Fruit fly (Drosophila melanogaster) whole organism, prepupa: ENCODE results near the gene Mulk.

Source experiments
- CG10631 ChIP-seq: fragments of 200-800 bp; sonication (Bioruptor generic); optimal IDR thresholded peaks from 2 replicates; lab custom pipeline; 2016; ENCODE audit warnings: missing biosample characterization, missing genetic modification characterization
- CG10669 ChIP-seq: fragments of 200-800 bp; sonication (Bioruptor generic); optimal IDR thresholded peaks from 3 replicates; lab custom pipeline; 2018; ENCODE audit warnings: missing biosample characterization, mild to moderate bottlenecking, missing genetic modification characterization, moderate library complexity
- CG11294 ChIP-seq: fragments of 200-800 bp; sonication (Bioruptor generic); IDR thresholded peaks from 2 replicates; pipeline ENCODE4 v1.3.6; 2022; ENCODE audit warnings: missing biosample characterization, missing genetic modification characterization
- CG11902 ChIP-seq: fragments of 200-800 bp; sonication (Bioruptor generic); optimal IDR thresholded peaks from 3 replicates; lab custom pipeline; 2016; ENCODE audit warnings: missing biosample characterization, missing genetic modification characterization
- CG1621 ChIP-seq: fragments of 200-800 bp; sonication (Bioruptor generic); optimal IDR thresholded peaks from 3 replicates; lab custom pipeline; 2018; ENCODE audit warnings: missing biosample characterization, mild to moderate bottlenecking, missing genetic modification characterization
- CG31627 ChIP-seq: fragments of 200-800 bp; sonication (Bioruptor generic); optimal IDR thresholded peaks from 3 replicates; lab custom pipeline; 2016; ENCODE audit warnings: missing biosample characterization, missing genetic modification characterization
- CG32006 ChIP-seq: fragments of 200-800 bp; sonication (Bioruptor generic); optimal IDR thresholded peaks from 3 replicates; lab custom pipeline; 2017; ENCODE audit warnings: missing biosample characterization, mild to moderate bottlenecking, missing genetic modification characterization
- CG4318 ChIP-seq: fragments of 200-800 bp; sonication (Bioruptor generic); optimal IDR thresholded peaks from 3 replicates; lab custom pipeline; 2017; ENCODE audit warnings: missing biosample characterization, mild to moderate bottlenecking, missing genetic modification characterization
- CG6163 ChIP-seq: fragments of 200-800 bp; sonication (Bioruptor generic); IDR thresholded peaks from 3 replicates; pipeline ENCODE4 v1.3.6; 2022; ENCODE audit warnings: missing biosample characterization, missing genetic modification characterization
- CG6792 ChIP-seq: fragments of 200-800 bp; sonication (Bioruptor generic); optimal IDR thresholded peaks from 3 replicates; lab custom pipeline; 2016; ENCODE audit warnings: missing biosample characterization, missing genetic modification characterization
- CG6808 ChIP-seq: fragments of 200-800 bp; sonication (Bioruptor generic); optimal IDR thresholded peaks from 3 replicates; lab custom pipeline; 2017; ENCODE audit warnings: missing biosample characterization, missing genetic modification characterization, mild to moderate bottlenecking, moderate library complexity, missing genetic modification reagents
- CG7368 ChIP-seq: fragments of 200-800 bp; sonication (Bioruptor generic); optimal IDR thresholded peaks from 3 replicates; lab custom pipeline; 2016; ENCODE audit warnings: missing biosample characterization, missing genetic modification characterization
- CG8119 ChIP-seq: fragments of 200-800 bp; sonication (Bioruptor generic); IDR thresholded peaks from 3 replicates; pipeline ENCODE4 v1.3.6; 2022; ENCODE audit warnings: missing biosample characterization, missing genetic modification characterization
- CG9139 ChIP-seq: fragments of 200-800 bp; sonication (Bioruptor generic); optimal IDR thresholded peaks from 3 replicates; lab custom pipeline; 2017; ENCODE audit warnings: missing biosample characterization, mild to moderate bottlenecking, missing genetic modification characterization
- Eip75B ChIP-seq: fragments of 200-800 bp; sonication (Bioruptor generic); optimal IDR thresholded peaks from 3 replicates; lab custom pipeline; 2016; ENCODE audit warnings: missing biosample characterization, missing genetic modification characterization
- Eip78C ChIP-seq: fragments of 200-800 bp; sonication (Bioruptor generic); peaks from one replicate; lab custom pipeline; 2016; ENCODE audit warnings: missing biosample characterization, missing genetic modification characterization
- Eip93F ChIP-seq: fragments of 200-800 bp; sonication (Bioruptor generic); optimal IDR thresholded peaks from 2 replicates; lab custom pipeline; 2016; ENCODE audit warnings: missing biosample characterization, mild to moderate bottlenecking, missing genetic modification characterization
- Ets21C ChIP-seq: fragments of 200-800 bp; sonication (Bioruptor generic); optimal IDR thresholded peaks from 3 replicates; lab custom pipeline; 2016; ENCODE audit warnings: missing biosample characterization, missing genetic modification characterization
- Ets96B ChIP-seq: fragments of 200-800 bp; optimal IDR thresholded peaks from 2 replicates; lab custom pipeline; 2019; ENCODE audit warnings: missing biosample characterization, mild to moderate bottlenecking, missing genetic modification characterization, moderate library complexity
- Gug ChIP-seq: fragments of 200-800 bp; sonication (Bioruptor generic); IDR thresholded peaks from 2 replicates; pipeline ENCODE4 v1.3.6; 2022; ENCODE audit warnings: missing biosample characterization, missing genetic modification characterization
- Hr38 ChIP-seq: sonication (Bioruptor generic); optimal IDR thresholded peaks from 2 replicates; lab custom pipeline; 2016; ENCODE audit warnings: missing biosample characterization, missing genetic modification characterization
- Smox ChIP-seq: fragments of 200-800 bp; sonication (Bioruptor generic); optimal IDR thresholded peaks from 3 replicates; lab custom pipeline; 2016; ENCODE audit warnings: missing biosample characterization, missing genetic modification characterization
- Sox14 ChIP-seq: fragments of 200-800 bp; sonication (Bioruptor generic); optimal IDR thresholded peaks from 3 replicates; lab custom pipeline; 2016; ENCODE audit warnings: missing biosample characterization, missing genetic modification characterization
- Sox15 ChIP-seq: fragments of 200-800 bp; sonication (Bioruptor generic); optimal IDR thresholded peaks from 3 replicates; lab custom pipeline; 2016; ENCODE audit warnings: missing biosample characterization, missing genetic modification characterization
- achi ChIP-seq: fragments of 200-800 bp; sonication (Bioruptor generic); optimal IDR thresholded peaks from 3 replicates; lab custom pipeline; 2016; ENCODE audit warnings: missing biosample characterization, missing genetic modification characterization
- acj6 ChIP-seq: fragments of 200-800 bp; sonication (Bioruptor generic); optimal IDR thresholded peaks from 3 replicates; lab custom pipeline; 2016; ENCODE audit warnings: missing biosample characterization, missing genetic modification characterization
- dac ChIP-seq: fragments of 200-800 bp; sonication (Bioruptor generic); optimal IDR thresholded peaks from 2 replicates; lab custom pipeline; 2017; ENCODE audit warnings: missing biosample characterization, mild to moderate bottlenecking, missing genetic modification characterization
- eg ChIP-seq: fragments of 200-800 bp; sonication (Bioruptor generic); IDR thresholded peaks from 3 replicates; pipeline ENCODE4 v1.3.6; 2022; ENCODE audit warnings: missing biosample characterization, missing genetic modification characterization
- esn ChIP-seq: fragments of 200-800 bp; sonication (Bioruptor generic); optimal IDR thresholded peaks from 2 replicates; lab custom pipeline; 2016; ENCODE audit warnings: missing biosample characterization, mild to moderate bottlenecking, missing genetic modification characterization, moderate library complexity
- fd59A ChIP-seq: fragments of 200-800 bp; sonication (Bioruptor generic); optimal IDR thresholded peaks from 2 replicates; lab custom pipeline; 2017; ENCODE audit warnings: missing biosample characterization, mild to moderate bottlenecking, missing genetic modification characterization, missing genetic modification reagents
- fd85E ChIP-seq: fragments of 200-800 bp; sonication (Bioruptor generic); optimal IDR thresholded peaks from 3 replicates; lab custom pipeline; 2016; ENCODE audit warnings: missing biosample characterization, missing genetic modification characterization
- fkh ChIP-seq: fragments of 200-800 bp; sonication (Bioruptor generic); optimal IDR thresholded peaks from 3 replicates; lab custom pipeline; 2017; ENCODE audit warnings: missing biosample characterization, mild to moderate bottlenecking, missing genetic modification characterization, moderate library complexity
- lz ChIP-seq: fragments of 200-800 bp; sonication (Bioruptor generic); optimal IDR thresholded peaks from 3 replicates; lab custom pipeline; 2016; ENCODE audit warnings: missing biosample characterization, missing genetic modification characterization
- pdm3 ChIP-seq: fragments of 200-800 bp; sonication (Bioruptor generic); optimal IDR thresholded peaks from 3 replicates; lab custom pipeline; 2016; ENCODE audit warnings: missing biosample characterization, missing genetic modification characterization
- spab ChIP-seq: fragments of 200-800 bp; sonication (Bioruptor generic); optimal IDR thresholded peaks from 2 replicates; lab custom pipeline; 2017; ENCODE audit warnings: missing biosample characterization, mild to moderate bottlenecking, missing genetic modification characterization, missing genetic modification reagents
- ss ChIP-seq, 2 experiments: fragments of 200-800 bp; sonication (Bioruptor generic); optimal IDR thresholded peaks; 2 replicates in 1 of 2; 3 replicates in 1 of 2; lab custom pipeline; 2017 to 2018; ENCODE audit warnings: mild to moderate bottlenecking in 2 of 2, missing biosample characterization in 2 of 2, missing genetic modification characterization in 2 of 2, moderate library complexity in 1 of 2
- svp ChIP-seq: fragments of 200-800 bp; sonication (Bioruptor generic); peaks from one replicate; lab custom pipeline; 2016; ENCODE audit warnings: missing biosample characterization, missing genetic modification characterization
- topi ChIP-seq: fragments of 200-800 bp; sonication (Bioruptor generic); optimal IDR thresholded peaks from 3 replicates; lab custom pipeline; 2016; ENCODE audit warnings: missing biosample characterization, missing genetic modification characterization
- vri ChIP-seq: fragments of 200-800 bp; sonication (Bioruptor generic); optimal IDR thresholded peaks from 3 replicates; lab custom pipeline; 2016; ENCODE audit warnings: missing biosample characterization, mild to moderate bottlenecking, missing genetic modification characterization

Gene Mulk

dm6 chr2L:10260750-10261493 is 8.9 kb upstream of the Mulk start, which contains the start of gene Pten (continued):
- TF ChIP-seq CG31627 (GFP tag; lab: Kevin White, UChicago): peak; percentile 56
- no peak for TF ChIP-seq Eip93F
- peak; percentile 66 for TF ChIP-seq Eip75B (GFP tag; lab: Kevin White, UChicago)
- TF ChIP-seq CG6163 (GFP tag; lab: Robert Waterston, UW): no peak
- TF ChIP-seq CG11902 (GFP tag; lab: Kevin White, UChicago): peak; percentile 33
- no peak for TF ChIP-seq CG10669 (GFP tag; lab: Kevin White, UChicago)
- TF ChIP-seq vri (GFP tag; lab: Kevin White, UChicago): no peak
- no peak for TF ChIP-seq CG4318 (GFP tag; lab: Kevin White, UChicago)
- no peak for TF ChIP-seq CG32006 (GFP tag; lab: Kevin White, UChicago)
- no peak for TF ChIP-seq fd85E (GFP tag; lab: Kevin White, UChicago)
- TF ChIP-seq Sox15 (GFP tag; lab: Kevin White, UChicago): peak; percentile 11
- no peak for TF ChIP-seq svp (GFP tag; lab: Kevin White, UChicago)
- peak; percentile 16 for TF ChIP-seq CG6792
- no peak for TF ChIP-seq CG10631 (GFP tag; lab: Kevin White, UChicago)
- TF ChIP-seq Smox (GFP tag; lab: Kevin White, UChicago): no peak
- no peak for TF ChIP-seq CG7368
- TF ChIP-seq topi (GFP tag; lab: Kevin White, UChicago): peak; percentile 68
- peak; percentile 89 for TF ChIP-seq Eip78C
- TF ChIP-seq CG8119: no peak
- TF ChIP-seq eg (GFP tag; lab: Robert Waterston, UW): no peak
- no peak for TF ChIP-seq dac (GFP tag; lab: Kevin White, UChicago)
- peak; percentile 42 for TF ChIP-seq Ets21C (GFP tag; lab: Kevin White, UChicago)
- peak in 1 of 2 experiments; percentile 3 for TF ChIP-seq ss (GFP tag; optimal IDR thresholded peaks at IDR 0.05; lab: Kevin White, UChicago)
- no peak for TF ChIP-seq CG9139 (GFP tag; lab: Kevin White, UChicago)
- no peak for TF ChIP-seq Hr38
- no peak for TF ChIP-seq CG11294 (GFP tag; lab: Robert Waterston, UW)
- TF ChIP-seq spab (GFP tag; lab: Kevin White, UChicago): no peak
- TF ChIP-seq CG1621: no peak
- TF ChIP-seq esn (GFP tag; lab: Kevin White, UChicago): peak; percentile 67
- peak; percentile 55 for TF ChIP-seq Sox14 (GFP tag; lab: Kevin White, UChicago)
- no peak for TF ChIP-seq fd59A (GFP tag; lab: Kevin White, UChicago)
- peak; percentile 86 for TF ChIP-seq fkh
- TF ChIP-seq achi: no peak
- no peak for TF ChIP-seq pdm3
- TF ChIP-seq CG6808 (GFP tag; lab: Kevin White, UChicago): no peak
- TF ChIP-seq Gug: no peak
- peak; percentile 50 for TF ChIP-seq acj6
- TF ChIP-seq, all 60 proteins: peak for 24

DNA sequence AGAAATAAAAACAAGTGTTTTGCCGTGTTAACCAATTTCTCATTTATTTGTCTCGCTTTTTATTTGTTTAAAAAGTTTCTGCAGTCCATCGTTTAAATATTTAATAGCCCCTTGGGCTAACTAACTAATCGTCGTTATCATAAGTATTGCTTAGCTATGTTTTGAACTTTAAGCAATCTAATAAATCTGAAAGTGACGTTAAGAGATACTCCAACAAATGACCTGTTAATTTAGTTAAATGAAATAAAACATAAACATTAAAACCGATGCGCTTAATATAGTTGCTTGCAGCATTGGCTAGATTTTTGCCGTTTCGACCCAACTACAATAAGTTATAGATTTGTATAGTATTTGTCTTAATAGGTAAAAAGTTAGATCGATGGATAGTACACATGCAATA is 8.1 kb upstream of the Mulk start:
- TF ChIP-seq Ets96B: no peak
- no peak for TF ChIP-seq acj6
- TF ChIP-seq lz (GFP tag; lab: Kevin White, UChicago): no peak
- no peak for TF ChIP-seq Hr38
- TF ChIP-seq, all 60 proteins: peak for 0

DNA sequence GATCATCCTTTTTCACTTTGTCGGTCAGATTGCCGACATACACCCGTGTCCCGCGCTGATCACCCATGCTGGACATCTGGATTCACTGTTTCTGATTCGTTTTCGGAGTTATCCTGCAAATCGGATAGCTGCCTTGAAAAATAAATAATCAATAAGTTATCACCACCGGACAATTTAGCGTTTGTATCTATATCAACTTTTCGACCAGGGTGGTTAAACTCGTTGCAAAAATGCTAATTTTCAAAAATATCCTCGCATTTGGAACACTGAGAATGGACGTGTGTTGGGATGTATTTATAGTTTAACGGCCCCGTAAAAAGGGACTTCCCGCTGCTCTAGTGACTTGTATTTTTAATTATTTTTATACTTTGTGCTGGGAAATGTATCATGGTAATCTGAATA is 6.5 kb upstream of the Mulk start, which contains the start of gene Rsf1:
Rsf1 (minus strand) TSS at position 212 of the 402 bp plus-strand sequence.
- TF ChIP-seq Eip78C (peak; percentile 18), CG10669 (GFP tag; lab: Kevin White, UChicago) (no peak)
- TF ChIP-seq, all 60 proteins: peak for 1
